Worm (Caenorhabditis elegans): ENCODE results near the gene lin-66.

DNA sequence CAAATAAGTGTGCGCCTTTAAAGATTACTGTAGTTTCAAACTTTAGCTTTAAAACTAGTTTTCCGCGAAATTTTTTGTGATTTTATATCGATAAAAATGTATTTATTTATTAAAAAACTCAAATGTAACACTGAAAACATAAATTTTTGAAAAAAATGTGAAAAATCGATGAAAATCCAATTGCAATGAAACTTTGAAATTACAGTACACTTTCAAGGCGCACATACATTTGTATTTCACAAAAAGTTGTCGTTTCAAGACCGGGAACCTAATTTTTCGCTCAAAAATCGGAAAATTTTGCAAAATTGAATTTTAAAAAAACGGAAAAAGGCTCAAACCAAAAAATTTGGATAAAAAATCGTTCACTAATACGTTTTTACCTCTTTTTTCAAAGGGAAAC lies 7.5 kb upstream of the lin-66 start:
- TF ChIP-seq unc-62 (GFP tag; optimal IDR thresholded peaks at IDR 0.05), result no peak
- no peak for TF ChIP-seq nhr-76 (tag; optimal IDR thresholded peaks at IDR 0.05)
- TF ChIP-seq mab-5 (tag; optimal IDR thresholded peaks at IDR 0.05), result no peak
- TF ChIP-seq elt-3 (tag; optimal IDR thresholded peaks at IDR 0.05), result no peak
- no peak for TF ChIP-seq nhr-28 (tag; optimal IDR thresholded peaks at IDR 0.05)
- TF ChIP-seq drap-1 (GFP tag; optimal IDR thresholded peaks at IDR 0.05), result no peak
- no peak for TF ChIP-seq zip-8 (tag; optimal IDR thresholded peaks at IDR 0.05)
- TF ChIP-seq sptf-1 (tag; optimal IDR thresholded peaks at IDR 0.05), result no peak
- no peak for TF ChIP-seq tbx-8 (GFP tag; optimal IDR thresholded peaks at IDR 0.05)
- TF ChIP-seq unc-39 (tag; optimal IDR thresholded peaks at IDR 0.05), result no peak
- TF ChIP-seq sem-2 (GFP tag; optimal IDR thresholded peaks at IDR 0.05), result no peak
- no peak for TF ChIP-seq nhr-12 (tag; optimal IDR thresholded peaks at IDR 0.05)
- TF ChIP-seq blmp-1 (tag; optimal IDR thresholded peaks at IDR 0.05), result no peak
